Fruit fly (Drosophila melanogaster) whole organism, embryonic: ENCODE data around the gene CG1607.
A peak's percentile ranks its signal among the peaks of the same experiment; 100 is the strongest.

Experiments
- Antp ChIP-seq: fragments of 200-800 bp; sonication (Bioruptor generic); optimal IDR thresholded peaks from 3 replicates; lab custom pipeline; 2016; ENCODE audit warnings: missing biosample characterization, missing genetic modification characterization
- CG1024 ChIP-seq: fragments of 200-800 bp; sonication (Bioruptor generic); IDR thresholded peaks from 2 replicates; pipeline ENCODE4 v1.3.6; 2022; ENCODE audit warnings: missing biosample characterization, missing genetic modification characterization
- CG10462 ChIP-seq: fragments of 200-800 bp; sonication (Bioruptor generic); optimal IDR thresholded peaks from 2 replicates; lab custom pipeline; 2016; ENCODE audit warnings: missing biosample characterization, missing genetic modification characterization
- CG12219 ChIP-seq: fragments of 200-800 bp; sonication (Bioruptor generic); optimal IDR thresholded peaks from 3 replicates; lab custom pipeline; 2018; ENCODE audit warnings: missing biosample characterization, mild to moderate bottlenecking, missing genetic modification characterization
- CG13894 ChIP-seq: fragments of 200-800 bp; sonication (Bioruptor generic); optimal IDR thresholded peaks from 3 replicates; lab custom pipeline; 2018; ENCODE audit warnings: missing biosample characterization, mild to moderate bottlenecking, missing genetic modification characterization, moderate library complexity
- CG15514 ChIP-seq: fragments of 200-800 bp; sonication (Bioruptor generic); optimal IDR thresholded peaks from 3 replicates; lab custom pipeline; 2017; ENCODE audit warnings: missing biosample characterization, missing genetic modification characterization, mild to moderate bottlenecking, moderate library complexity, missing genetic modification reagents
- CG1602 ChIP-seq: fragments of 200-800 bp; sonication (Bioruptor generic); optimal IDR thresholded peaks from 3 replicates; lab custom pipeline; 2016; ENCODE audit warnings: missing biosample characterization, missing genetic modification characterization
- CG1647 ChIP-seq: fragments of 200-800 bp; sonication (Bioruptor generic); optimal IDR thresholded peaks from 3 replicates; lab custom pipeline; 2016; ENCODE audit warnings: missing biosample characterization, missing genetic modification characterization
- CG16863 ChIP-seq: fragments of 200-800 bp; sonication (Bioruptor generic); optimal IDR thresholded peaks from 3 replicates; lab custom pipeline; 2016; ENCODE audit warnings: missing biosample characterization, missing genetic modification characterization
- CG17568 ChIP-seq: fragments of 200-800 bp; sonication (Bioruptor generic); optimal IDR thresholded peaks from 2 replicates; lab custom pipeline; 2018; ENCODE audit warnings: missing biosample characterization, mild to moderate bottlenecking, missing genetic modification characterization, moderate library complexity
- CG1792 ChIP-seq: fragments of 200-800 bp; sonication (Bioruptor generic); optimal IDR thresholded peaks from 2 replicates; lab custom pipeline; 2016; ENCODE audit warnings: missing biosample characterization, missing genetic modification characterization
- CG3995 ChIP-seq: fragments of 200-800 bp; sonication (Bioruptor generic); optimal IDR thresholded peaks from 3 replicates; lab custom pipeline; 2016; ENCODE audit warnings: missing biosample characterization, missing genetic modification characterization
- CG4404 ChIP-seq: fragments of 200-800 bp; sonication (Bioruptor generic); IDR thresholded peaks from 2 replicates; pipeline ENCODE4 v1.3.6; 2022; ENCODE audit warnings: missing biosample characterization, missing genetic modification characterization
- CG4617 ChIP-seq: fragments of 200-800 bp; sonication (Bioruptor generic); optimal IDR thresholded peaks from 3 replicates; lab custom pipeline; 2016; ENCODE audit warnings: missing biosample characterization, missing genetic modification characterization, borderline replicate concordance
- CG5245 ChIP-seq: fragments of 200-800 bp; sonication (Bioruptor generic); optimal IDR thresholded peaks from 3 replicates; lab custom pipeline; 2016; ENCODE audit warnings: missing biosample characterization, missing genetic modification characterization
- CG8359 ChIP-seq: fragments of 200-800 bp; sonication (Bioruptor generic); optimal IDR thresholded peaks from 2 replicates; lab custom pipeline; 2017; ENCODE audit warnings: missing biosample characterization, mild to moderate bottlenecking, missing genetic modification characterization, borderline replicate concordance
- CG8478 ChIP-seq: fragments of >200 bp; optimal IDR thresholded peaks from 2 replicates; lab custom pipeline; 2018
- CG9727 ChIP-seq: fragments of 200-800 bp; sonication (Bioruptor generic); optimal IDR thresholded peaks from 3 replicates; lab custom pipeline; 2017; ENCODE audit warnings: missing biosample characterization, mild to moderate bottlenecking, missing genetic modification characterization
- Dll ChIP-seq: fragments of 200-800 bp; sonication (Bioruptor generic); IDR thresholded peaks from 4 replicates; pipeline ENCODE4 v1.3.6; 2022; ENCODE audit warnings: missing biosample characterization, missing genetic modification characterization; ENCODE audit not compliant: partially characterized antibody
- ERR ChIP-seq: fragments of 200-800 bp; sonication (Bioruptor generic); optimal IDR thresholded peaks from 2 replicates; lab custom pipeline; 2016; ENCODE audit warnings: missing biosample characterization, missing genetic modification characterization
- Eip74EF ChIP-seq, 2 experiments: fragments of 200-800 bp in 1 of 2; fragments of >200 bp in 1 of 2; sonication (Bioruptor generic) in 1 of 2; optimal IDR thresholded peaks; 2 replicates each; lab custom pipeline; 2017 to 2019; ENCODE audit warnings: missing biosample characterization in 2 of 2, missing genetic modification characterization in 2 of 2, mild to moderate bottlenecking in 1 of 2, moderate library complexity in 1 of 2
- Fer1 ChIP-seq: fragments of 200-800 bp; sonication (Bioruptor generic); optimal IDR thresholded peaks from 2 replicates; lab custom pipeline; 2017; ENCODE audit warnings: missing biosample characterization, mild to moderate bottlenecking, missing genetic modification characterization
- Gug ChIP-seq: fragments of 200-800 bp; sonication (Bioruptor generic); IDR thresholded peaks from 4 replicates; pipeline ENCODE4 v1.3.6; 2022; ENCODE audit warnings: missing biosample characterization, missing genetic modification characterization
- HLH54F ChIP-seq: fragments of 200-800 bp; sonication (Bioruptor generic); optimal IDR thresholded peaks from 3 replicates; lab custom pipeline; 2016; ENCODE audit warnings: missing biosample characterization, missing genetic modification characterization
- HmgD ChIP-seq: fragments of 200-800 bp; sonication (Bioruptor generic); optimal IDR thresholded peaks from 3 replicates; lab custom pipeline; 2016; ENCODE audit warnings: missing biosample characterization, missing genetic modification characterization
- Hr78 ChIP-seq, 2 experiments: fragments of 200-800 bp in 1 of 2; fragments of >200 bp in 1 of 2; sonication (Bioruptor generic) in 1 of 2; optimal IDR thresholded peaks; 2 replicates each; lab custom pipeline; 2017 to 2019; ENCODE audit warnings: missing biosample characterization in 2 of 2, missing genetic modification characterization in 2 of 2, mild to moderate bottlenecking in 1 of 2, moderate library complexity in 1 of 2
- Hsf ChIP-seq: fragments of 200-800 bp; sonication (Bioruptor generic); optimal IDR thresholded peaks from 3 replicates; lab custom pipeline; 2016; ENCODE audit warnings: missing biosample characterization, missing genetic modification characterization
- Lhr ChIP-seq: fragments of 200-800 bp; sonication (Bioruptor generic); optimal IDR thresholded peaks from 3 replicates; lab custom pipeline; 2017; ENCODE audit warnings: mild to moderate bottlenecking, missing biosample characterization, missing genetic modification reagents, missing genetic modification characterization
- Lim3 ChIP-seq: fragments of 200-800 bp; sonication (Bioruptor generic); IDR thresholded peaks from 2 replicates; pipeline ENCODE4 v1.3.6; 2022; ENCODE audit warnings: missing biosample characterization, missing genetic modification characterization
- Opbp ChIP-seq: fragments of 200-800 bp; sonication (Bioruptor generic); IDR thresholded peaks from 3 replicates; pipeline ENCODE4 v1.3.6; 2022; ENCODE audit warnings: missing biosample characterization, missing genetic modification characterization; ENCODE audit not compliant: partially characterized antibody
- Six4 ChIP-seq: fragments of 200-800 bp; sonication (Bioruptor generic); optimal IDR thresholded peaks from 2 replicates; lab custom pipeline; 2016; ENCODE audit warnings: missing biosample characterization, missing genetic modification characterization
- Tbp ChIP-seq: fragments of >200 bp; optimal IDR thresholded peaks from 2 replicates; lab custom pipeline; 2018; ENCODE audit warnings: missing biosample characterization, missing genetic modification characterization
- Trl ChIP-seq, 3 experiments: fragments of >200 bp in 2 of 3; fragments of 200-800 bp in 1 of 3; sonication (Bioruptor generic) in 1 of 3; optimal IDR thresholded peaks; 2 replicates in 1 of 3; 3 replicates in 2 of 3; lab custom pipeline; 2016 to 2017; ENCODE audit warnings: missing biosample characterization in 1 of 3, missing genetic modification characterization in 1 of 3
- Usf ChIP-seq: fragments of 200-800 bp; sonication (Bioruptor generic); optimal IDR thresholded peaks from 2 replicates; lab custom pipeline; 2017; ENCODE audit warnings: missing genotype, missing biosample characterization, missing genetic modification characterization
- YL-1 ChIP-seq: fragments of 200-800 bp; sonication (Bioruptor generic); optimal IDR thresholded peaks from 3 replicates; lab custom pipeline; 2017; ENCODE audit warnings: missing biosample characterization, mild to moderate bottlenecking, missing genetic modification characterization
- bowl ChIP-seq: fragments of 200-800 bp; sonication (Bioruptor generic); IDR thresholded peaks from 2 replicates; pipeline ENCODE4 v1.3.6; 2022; ENCODE audit warnings: missing biosample characterization, missing genetic modification characterization
- bsh ChIP-seq, 2 experiments: fragments of 200-800 bp; sonication (Bioruptor generic); optimal IDR thresholded peaks; 2 replicates each; lab custom pipeline; 2017 to 2018; ENCODE audit warnings: mild to moderate bottlenecking in 2 of 2, missing biosample characterization in 2 of 2, missing genetic modification characterization in 2 of 2, moderate library complexity in 1 of 2
- da ChIP-seq: fragments of 200-800 bp; sonication (Bioruptor generic); optimal IDR thresholded peaks from 2 replicates; lab custom pipeline; 2016; ENCODE audit warnings: missing biosample characterization, missing genetic modification characterization
- dmrt11E ChIP-seq: fragments of 200-800 bp; sonication (Bioruptor generic); optimal IDR thresholded peaks from 3 replicates; lab custom pipeline; 2018; ENCODE audit warnings: missing biosample characterization, mild to moderate bottlenecking, missing genetic modification characterization, moderate library complexity
- dysf ChIP-seq: fragments of 200-800 bp; sonication (Bioruptor generic); IDR thresholded peaks from 3 replicates; pipeline ENCODE4 v1.3.6; 2022; ENCODE audit warnings: missing biosample characterization, missing genetic modification characterization
- eyg ChIP-seq: fragments of 200-800 bp; sonication (Bioruptor generic); optimal IDR thresholded peaks from 3 replicates; lab custom pipeline; 2016; ENCODE audit warnings: missing biosample characterization, missing genetic modification characterization
- grn ChIP-seq: fragments of 200-800 bp; sonication (Bioruptor generic); optimal IDR thresholded peaks from 3 replicates; lab custom pipeline; 2017; ENCODE audit warnings: missing biosample characterization, missing genetic modification characterization
- kni ChIP-seq: fragments of 200-800 bp; sonication (Bioruptor generic); optimal IDR thresholded peaks from 3 replicates; lab custom pipeline; 2017; ENCODE audit warnings: mild to moderate bottlenecking, missing biosample characterization, missing genetic modification reagents, missing genetic modification characterization
- org-1 ChIP-seq: fragments of 200-800 bp; sonication (Bioruptor generic); optimal IDR thresholded peaks from 2 replicates; lab custom pipeline; 2017; ENCODE audit warnings: missing biosample characterization, missing genetic modification characterization
- pfk ChIP-seq: fragments of 200-800 bp; sonication (Bioruptor generic); optimal IDR thresholded peaks from 2 replicates; lab custom pipeline; 2018; ENCODE audit warnings: missing biosample characterization, mild to moderate bottlenecking, missing genetic modification characterization, moderate library complexity
- schlank ChIP-seq: fragments of 200-800 bp; sonication (Bioruptor generic); optimal IDR thresholded peaks from 2 replicates; lab custom pipeline; 2018; ENCODE audit warnings: missing biosample characterization, mild to moderate bottlenecking, missing genetic modification characterization
- sisA ChIP-seq: fragments of 200-800 bp; sonication (Bioruptor generic); IDR thresholded peaks from 2 replicates; pipeline ENCODE4 v1.3.6; 2022; ENCODE audit warnings: missing biosample characterization, missing genetic modification characterization
- ssp ChIP-seq: fragments of 200-800 bp; sonication (Bioruptor generic); IDR thresholded peaks from 2 replicates; pipeline ENCODE4 v1.3.6; 2022; ENCODE audit warnings: missing biosample characterization, missing genetic modification characterization
- vnd ChIP-seq: fragments of 200-800 bp; sonication (Bioruptor generic); IDR thresholded peaks from 3 replicates; pipeline ENCODE4 v1.3.6; 2022; ENCODE audit warnings: missing biosample characterization, missing genetic modification characterization; ENCODE audit not compliant: partially characterized antibody
- z ChIP-seq: fragments of 200-800 bp; sonication (Bioruptor generic); IDR thresholded peaks from 3 replicates; pipeline ENCODE4 v1.3.6; 2022; ENCODE audit warnings: missing biosample characterization, missing genetic modification characterization

Gene CG1607

dm6 chr3R:31384108-31384507 is 2.2 kb downstream of the CG1607 start (continued):
- TF ChIP-seq Trl (optimal IDR thresholded peaks at IDR 0.05; lab: Kevin White, UChicago) (peak; percentile 19 to 45), Trl (GFP tag; optimal IDR thresholded peaks at IDR 0.05; lab: Kevin White, UChicago) (peak; percentile 99), da (GFP tag; lab: Kevin White, UChicago) (peak; percentile 94), Tbp (no peak), vnd (no peak), CG8478 (lab: Kevin White, UChicago) (no peak), Lim3 (peak; percentile 86), Opbp (GFP tag; lab: Robert Waterston, UW) (no peak), grn (GFP tag; lab: Kevin White, UChicago) (peak; percentile 70), CG1024 (peak; percentile 87), HLH54F (peak; percentile 99), Eip74EF (GFP tag; optimal IDR thresholded peaks at IDR 0.05; lab: Kevin White, UChicago) (peak in 1 of 2 experiments; percentile 92), CG5245 (peak; percentile 92), CG17568 (peak; percentile 91), Dll (GFP tag; lab: Robert Waterston, UW) (no peak), YL-1 (GFP tag; lab: Kevin White, UChicago) (peak; percentile 70), CG1647 (peak; percentile 96), CG1792 (GFP tag; lab: Kevin White, UChicago) (peak; percentile 96), dysf (GFP tag; lab: Robert Waterston, UW) (peak; percentile 99), ERR (GFP tag; lab: Kevin White, UChicago) (peak; percentile 96), Fer1 (GFP tag; lab: Kevin White, UChicago) (peak; percentile 97), Hr78 (GFP tag; optimal IDR thresholded peaks at IDR 0.05; lab: Kevin White, UChicago) (peak in 1 of 2 experiments; percentile 78), ssp (GFP tag; lab: Robert Waterston, UW) (peak; percentile 91), schlank (tag; lab: Kevin White, UChicago) (peak; percentile 94), Hsf (GFP tag; lab: Kevin White, UChicago) (peak; percentile 98), Usf (GFP tag; lab: Kevin White, UChicago) (peak; percentile 96), CG12219 (GFP tag; lab: Kevin White, UChicago) (peak; percentile 95), CG13894 (tag; lab: Kevin White, UChicago) (peak; percentile 94), kni (peak; percentile 34), bsh (GFP tag; optimal IDR thresholded peaks at IDR 0.05; lab: Kevin White, UChicago) (peak; percentile 95 to 97), CG8359 (peak; percentile 81), z (GFP tag; lab: Robert Waterston, UW) (peak; percentile 74; the same call in 2 of the 3 replicates), CG10462 (GFP tag; lab: Kevin White, UChicago) (peak; percentile 92), CG16863 (peak; percentile 97), CG4617 (peak; percentile 90), CG4404 (GFP tag; lab: Robert Waterston, UW) (peak; percentile 95), Six4 (peak; percentile 92), Antp (peak; percentile 98), dmrt11E (tag; lab: Kevin White, UChicago) (peak; percentile 88), Lhr (GFP tag; lab: Kevin White, UChicago) (peak; percentile 81), Gug (GFP tag; lab: Robert Waterston, UW) (peak; percentile 99), pfk (GFP tag; lab: Kevin White, UChicago) (no peak), sisA (GFP tag; lab: Robert Waterston, UW) (peak; percentile 97), bowl (peak; percentile 89), org-1 (peak; percentile 98), HmgD (GFP tag; lab: Kevin White, UChicago) (peak; percentile 94), CG9727 (peak; percentile 95), CG3995 (GFP tag; lab: Kevin White, UChicago) (peak; percentile 73), CG1602 (peak; percentile 95), eyg (GFP tag; lab: Kevin White, UChicago) (peak; percentile 98), CG15514 (GFP tag; lab: Kevin White, UChicago) (peak; percentile 92)
